Worm (Caenorhabditis elegans) whole organism, L2 larva: ENCODE data around the gene snu-13.

ENCODE experiments used
- alr-1 ChIP-seq: fragments of 150-350 bp; optimal IDR thresholded peaks from 2 replicates; lab custom pipeline; 2014; ENCODE audit warnings: missing biosample characterization, missing genetic modification characterization
- elt-1 ChIP-seq: fragments of 150-350 bp; optimal IDR thresholded peaks from 2 replicates; lab custom pipeline; 2014; ENCODE audit warnings: missing biosample characterization, missing genetic modification characterization

DNA sequence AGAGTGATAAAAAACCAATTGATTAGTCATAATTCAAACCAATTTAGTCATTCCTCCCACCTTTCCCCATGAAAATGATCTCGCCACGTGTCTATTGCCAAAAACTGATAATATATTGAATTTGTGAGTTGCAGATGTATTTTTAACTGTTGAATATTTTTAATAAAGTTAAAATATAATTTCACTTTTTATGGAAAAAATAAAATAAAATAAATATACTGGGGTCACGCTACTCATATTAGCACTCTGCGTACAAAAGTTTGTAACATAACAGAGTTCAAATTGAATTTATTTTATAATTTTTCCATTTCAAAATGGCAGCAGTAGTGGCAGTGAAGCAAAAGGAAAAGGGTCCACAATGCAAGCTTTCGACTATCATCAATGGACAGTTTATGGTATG, 40.3 kb downstream of the snu-13 start, which contains the start of gene C14A4.13:
- TF ChIP-seq alr-1 (tag; lab: Kevin White, UChicago) = no peak
- TF ChIP-seq elt-1 = no peak
